Fruit fly (Drosophila melanogaster): ENCODE data around the gene CG33080.

The CG33080 gene

DNA sequence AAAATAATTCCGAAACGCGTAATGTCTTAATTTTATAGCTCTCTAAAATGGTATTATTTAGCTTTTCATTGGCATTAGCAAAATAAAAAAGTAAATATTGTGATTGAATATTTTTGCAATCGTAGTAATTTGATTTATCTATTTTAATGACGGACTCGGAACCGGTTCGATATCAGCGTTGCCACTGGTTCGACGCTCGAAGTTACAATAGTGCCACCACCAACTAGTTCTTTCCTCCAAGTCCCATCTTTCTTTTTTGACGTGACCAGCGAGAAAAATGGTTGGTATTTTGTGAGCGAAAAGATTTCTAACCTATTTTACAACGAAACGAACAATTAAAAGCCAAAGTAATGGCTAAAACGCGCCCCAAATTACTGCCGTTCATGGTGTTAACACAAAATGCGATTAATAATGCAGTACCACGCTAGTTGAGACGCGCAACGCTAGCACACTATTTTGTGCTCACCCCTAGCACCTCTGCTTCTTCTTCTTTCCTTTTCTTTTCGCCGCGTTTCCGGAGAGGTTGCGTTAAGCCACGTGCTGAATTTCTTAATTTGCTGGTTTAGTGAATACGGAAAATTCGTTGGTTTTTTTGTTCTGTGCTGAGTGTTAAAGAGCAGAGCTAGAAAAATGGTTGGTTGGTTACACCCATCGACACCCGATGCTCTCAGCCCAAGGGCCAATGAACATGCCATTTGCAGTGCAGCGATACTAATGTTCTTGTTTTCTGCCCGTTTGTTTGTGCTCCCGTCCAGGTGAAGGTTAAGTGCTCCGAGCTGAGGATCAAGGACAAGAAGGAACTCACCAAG lies 45.1 kb downstream of the CG33080 start, which contains the start of gene RpL35 (continued):
- TF ChIP-seq CG8944 (GFP tag; optimal IDR thresholded peaks at IDR 0.05): no peak
- TF ChIP-seq CG15479 (GFP tag; optimal IDR thresholded peaks at IDR 0.05): no peak
- peak; percentile 33 for TF ChIP-seq Dad (GFP tag; optimal IDR thresholded peaks at IDR 0.05)
- no peak for TF ChIP-seq CG11398 (GFP tag; optimal IDR thresholded peaks at IDR 0.05)
- TF ChIP-seq BEAF-32 (GFP tag; optimal IDR thresholded peaks at IDR 0.05): peak; percentile 67
- no peak for TF ChIP-seq ems (GFP tag; optimal IDR thresholded peaks at IDR 0.05)
- no peak for TF ChIP-seq Atf3 (GFP tag; optimal IDR thresholded peaks at IDR 0.05)
- TF ChIP-seq CG8089 (GFP tag; optimal IDR thresholded peaks at IDR 0.05): peak; percentile 28
- no peak for TF ChIP-seq z (GFP tag; IDR thresholded peaks at IDR 0.05)
- TF ChIP-seq trh (GFP tag; optimal IDR thresholded peaks at IDR 0.05): no peak
- TF ChIP-seq CG11093 (GFP tag; IDR thresholded peaks at IDR 0.05): no peak
- TF ChIP-seq CTCF (GFP tag; optimal IDR thresholded peaks at IDR 0.05): peak; percentile 14
- no peak for TF ChIP-seq mld (GFP tag; IDR thresholded peaks at IDR 0.05; ENCODE audit: partially characterized antibody)
- peak; percentile 33 for TF ChIP-seq Dip3 (GFP tag; optimal IDR thresholded peaks at IDR 0.05)
- peak; percentile 80 for TF ChIP-seq CG17186 (GFP tag; optimal IDR thresholded peaks at IDR 0.05)

DNA sequence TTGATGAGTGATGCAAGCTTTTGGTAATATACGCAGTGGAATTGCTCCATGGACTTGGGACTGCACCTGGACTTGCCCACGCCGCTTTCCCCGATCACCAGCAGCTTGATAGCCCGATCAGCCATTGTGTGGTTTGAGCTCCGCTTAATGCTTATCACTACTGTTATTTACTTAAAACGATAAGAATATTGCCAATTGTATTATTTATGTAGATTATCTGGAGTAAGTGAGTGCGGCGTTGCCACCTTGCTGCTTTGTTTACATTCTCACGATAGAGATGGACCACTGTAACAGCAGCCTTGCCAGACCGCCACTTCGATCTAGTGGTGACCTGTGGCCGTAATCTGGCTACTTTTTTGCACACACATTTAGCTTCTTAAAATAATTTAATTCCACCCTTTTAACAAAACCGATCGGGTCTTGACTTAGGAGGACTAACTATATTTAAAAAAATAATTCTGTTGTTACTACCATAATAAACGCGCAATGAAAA lies 46.0 kb downstream of the CG33080 start, which contains the start of gene Rab18:
Gene Rab18, minus strand, starts transcription at position 276 of the 493 bp plus-strand sequence.
- 0 out of 2 replicates have a peak, but pooled peaks have one; percentile 21 for TF ChIP-seq CG8765 (GFP tag; IDR thresholded peaks at IDR 0.05)
- TF ChIP-seq Sry-δ (GFP tag; optimal IDR thresholded peaks at IDR 0.05): peak; percentile 87
- peak; percentile 59 for TF ChIP-seq Xbp1 (GFP tag; optimal IDR thresholded peaks at IDR 0.05)
- no peak for TF ChIP-seq CG43689 (GFP tag; IDR thresholded peaks at IDR 0.05)
- no peak for TF ChIP-seq pros (GFP tag; optimal IDR thresholded peaks at IDR 0.05)
- TF ChIP-seq NC2β (GFP tag; optimal IDR thresholded peaks at IDR 0.05): no peak
- TF ChIP-seq CG8944 (GFP tag; optimal IDR thresholded peaks at IDR 0.05): peak; percentile 22
- no peak for TF ChIP-seq psq (GFP tag; optimal IDR thresholded peaks at IDR 0.05)
- peak; percentile 37 for TF ChIP-seq Chrac-16 (GFP tag; optimal IDR thresholded peaks at IDR 0.05)
- peak; percentile 65 for TF ChIP-seq mam (GFP tag; optimal IDR thresholded peaks at IDR 0.05)
- peak; percentile 49 for TF ChIP-seq CG1603 (tag; optimal IDR thresholded peaks at IDR 0.05)
- TF ChIP-seq CG6791 (GFP tag; IDR thresholded peaks at IDR 0.05; ENCODE audit: partially characterized antibody): peak; percentile 69
- peak; percentile 2 for TF ChIP-seq CG12391 (tag; optimal IDR thresholded peaks at IDR 0.05)
- peak; percentile 37 for TF ChIP-seq Scr (GFP tag; IDR thresholded peaks at IDR 0.05; ENCODE audit: partially characterized antibody)
- TF ChIP-seq ap (GFP tag; IDR thresholded peaks at IDR 0.05): no peak
- TF ChIP-seq Pdp1 (GFP tag; optimal IDR thresholded peaks at IDR 0.05): peak; percentile 30 to 64
- peak; percentile 31 for TF ChIP-seq CG7786 (GFP tag; optimal IDR thresholded peaks at IDR 0.05)
- peak; percentile 70; the same call in 3 of the 4 replicates for TF ChIP-seq Gug (GFP tag; IDR thresholded peaks at IDR 0.05)
- TF ChIP-seq ato (GFP tag; IDR thresholded peaks at IDR 0.05; ENCODE audit: partially characterized antibody): 0 out of 2 replicates have a peak, but pooled peaks have one; percentile 14
- peak; percentile 49; the same call in 1 of the 3 replicates for TF ChIP-seq jigr1 (GFP tag; IDR thresholded peaks at IDR 0.05)
- TF ChIP-seq CG2202 (tag; optimal IDR thresholded peaks at IDR 0.05): no peak
- peak; percentile 82 for TF ChIP-seq CG3995 (GFP tag; optimal IDR thresholded peaks at IDR 0.05)
- TF ChIP-seq NFAT (GFP tag; IDR thresholded peaks at IDR 0.05): peak; percentile 72
- peak; percentile 10 for TF ChIP-seq CG14710 (tag; optimal IDR thresholded peaks at IDR 0.05)
- peak; percentile 62 for TF ChIP-seq pzg (GFP tag; optimal IDR thresholded peaks at IDR 0.05)
- TF ChIP-seq CG34422 (GFP tag; IDR thresholded peaks at IDR 0.05): peak; percentile 53; the same call in 1 of the 3 replicates
- TF ChIP-seq grau (tag; optimal IDR thresholded peaks at IDR 0.05): peak; percentile 20
- peak; percentile 1 for TF ChIP-seq CG12942 (GFP tag; optimal IDR thresholded peaks at IDR 0.05)
- peak; percentile 60 for TF ChIP-seq ssp (GFP tag; IDR thresholded peaks at IDR 0.05)
- TF ChIP-seq CG11695 (GFP tag; IDR thresholded peaks at IDR 0.05): no peak
- no peak for TF ChIP-seq Camta (GFP tag; optimal IDR thresholded peaks at IDR 0.05)
- TF ChIP-seq CG31441 (GFP tag; IDR thresholded peaks at IDR 0.05): no peak
- no peak for TF ChIP-seq fru (optimal IDR thresholded peaks at IDR 0.05)
- no peak for TF ChIP-seq crp (GFP tag; optimal IDR thresholded peaks at IDR 0.05)
- TF ChIP-seq CG9817 (tag; optimal IDR thresholded peaks at IDR 0.05): peak; percentile 40

Data from whole organism, embryonic.